Worm (Caenorhabditis elegans) whole organism, L2 larva: ENCODE results near the gene gur-4.

Experiments used
- elt-3 ChIP-seq: sonication (generic microtip); optimal IDR thresholded peaks from 2 replicates; lab custom pipeline; 2017; ENCODE audit warnings: missing biosample characterization, missing genetic modification characterization
- nhr-6 ChIP-seq: fragments of 150-350 bp; optimal IDR thresholded peaks from 2 replicates; lab custom pipeline; 2014; ENCODE audit warnings: missing biosample characterization, missing genetic modification characterization

DNA sequence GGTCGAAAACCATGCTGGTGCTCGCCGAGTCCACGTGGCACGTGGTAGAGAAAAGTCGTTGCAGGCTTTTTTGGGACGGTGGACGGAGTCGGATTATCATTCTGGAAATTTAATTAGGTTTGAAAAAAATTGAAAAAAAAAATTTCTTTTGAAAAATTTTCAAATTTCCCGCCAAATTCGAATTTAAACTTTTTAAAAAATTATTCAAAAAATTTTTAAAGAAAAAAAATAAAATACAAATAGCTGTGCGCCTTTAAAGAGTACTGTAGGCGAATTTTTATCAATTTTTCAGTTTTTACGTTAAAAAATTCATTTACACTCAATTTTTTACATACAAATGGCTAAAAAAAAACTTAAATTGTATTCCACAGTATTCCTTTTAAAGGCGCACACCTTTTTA lies 22.3 kb downstream of the gur-4 start, which contains the start of gene K09E4.3:
- TF ChIP-seq nhr-6 (tag; lab: Kevin White, UChicago) (no peak), elt-3 (tag; lab: Kevin White, UChicago) (no peak)
